Worm (Caenorhabditis elegans) whole organism, L3 larva: ENCODE measurements around the gene F10C2.4.
A peak's percentile ranks its signal among the peaks of the same experiment; 100 is the strongest.

Experiments
- R02D3.7 ChIP-seq: fragments of 150-350 bp; optimal IDR thresholded peaks from 2 replicates; lab custom pipeline; 2014; ENCODE audit warnings: missing biosample characterization, missing genetic modification characterization
- aly-2 ChIP-seq: fragments of 150-350 bp; optimal IDR thresholded peaks from 2 replicates; lab custom pipeline; 2014; ENCODE audit warnings: missing biosample characterization, missing genetic modification characterization
- ama-1 ChIP-seq: fragments of 150-350 bp; optimal IDR thresholded peaks from 2 replicates; lab custom pipeline; 2018
- ceh-28 ChIP-seq: fragments of 150-350 bp; optimal IDR thresholded peaks from 2 replicates; lab custom pipeline; 2014; ENCODE audit warnings: missing biosample characterization, missing genetic modification reagents, missing genetic modification characterization
- ceh-82 ChIP-seq: fragments of 150-350 bp; optimal IDR thresholded peaks from 2 replicates; lab custom pipeline; 2014; ENCODE audit warnings: missing biosample characterization, missing genetic modification characterization
- ceh-9 ChIP-seq: sonication (generic microtip); optimal IDR thresholded peaks from 2 replicates; lab custom pipeline; 2018; ENCODE audit warnings: missing biosample characterization, missing genetic modification characterization
- daf-12 ChIP-seq: fragments of 150-350 bp; optimal IDR thresholded peaks from 2 replicates; lab custom pipeline; 2014; ENCODE audit warnings: missing biosample characterization, missing genetic modification reagents, missing genetic modification characterization
- egl-5 ChIP-seq: fragments of 150-350 bp; optimal IDR thresholded peaks from 2 replicates; lab custom pipeline; 2017; ENCODE audit warnings: missing biosample characterization, missing genetic modification reagents, missing genetic modification characterization, inconsistent platforms
- elt-1 ChIP-seq: fragments of 150-350 bp; optimal IDR thresholded peaks from 2 replicates; lab custom pipeline; 2014; ENCODE audit warnings: missing biosample characterization, missing genetic modification characterization
- elt-2 ChIP-seq: sonication (generic microtip); optimal IDR thresholded peaks from 2 replicates; lab custom pipeline; 2016; ENCODE audit warnings: missing genetic modification reagents, mild to moderate bottlenecking, missing genetic modification characterization, missing compliant biosample characterization
- elt-3 ChIP-seq, 3 experiments: fragments of 150-350 bp in 1 of 3; sonication (generic microtip) in 2 of 3; optimal IDR thresholded peaks; 2 replicates in 2 of 3; 4 replicates in 1 of 3; lab custom pipeline; 2014 to 2017; ENCODE audit warnings: missing biosample characterization in 3 of 3, missing genetic modification characterization in 3 of 3
- eor-1 ChIP-seq, 2 experiments: fragments of 150-350 bp; optimal IDR thresholded peaks; 2 replicates each; lab custom pipeline; 2014 to 2018; ENCODE audit warnings: missing biosample characterization in 2 of 2, missing genetic modification characterization in 2 of 2
- fkh-10 ChIP-seq: sonication (generic microtip); optimal IDR thresholded peaks from 2 replicates; lab custom pipeline; 2017; ENCODE audit warnings: missing biosample characterization, missing genetic modification reagents, missing genetic modification characterization
- fkh-2 ChIP-seq: fragments of 150-350 bp; optimal IDR thresholded peaks from 2 replicates; lab custom pipeline; 2014; ENCODE audit warnings: missing biosample characterization, missing genetic modification reagents, missing genetic modification characterization
- fos-1 ChIP-seq: fragments of 150-350 bp; optimal IDR thresholded peaks from 2 replicates; lab custom pipeline; 2014; ENCODE audit warnings: missing biosample characterization, missing genetic modification characterization
- hmg-11 ChIP-seq: sonication (generic microtip); optimal IDR thresholded peaks from 2 replicates; lab custom pipeline; 2016; ENCODE audit warnings: missing genetic modification characterization, missing compliant biosample characterization
- jun-1 ChIP-seq: fragments of 150-350 bp; optimal IDR thresholded peaks from 2 replicates; lab custom pipeline; 2014; ENCODE audit warnings: missing biosample characterization, missing genetic modification reagents, missing genetic modification characterization
- lin-15B ChIP-seq: fragments of 150-350 bp; optimal IDR thresholded peaks from 2 replicates; lab custom pipeline; 2014; ENCODE audit warnings: missing biosample characterization, missing genetic modification characterization
- lin-39 ChIP-seq: fragments of 150-350 bp; optimal IDR thresholded peaks from 2 replicates; lab custom pipeline; 2018; ENCODE audit warnings: missing biosample characterization, missing genetic modification reagents, missing genetic modification characterization
- lsy-12 ChIP-seq: sonication (generic microtip); optimal IDR thresholded peaks from 2 replicates; lab custom pipeline; 2016; ENCODE audit warnings: mild to moderate bottlenecking, missing genetic modification characterization, missing compliant biosample characterization
- mml-1 ChIP-seq: fragments of 150-350 bp; sonication (generic microtip); optimal IDR thresholded peaks from 3 replicates; lab custom pipeline; 2014; ENCODE audit warnings: missing biosample characterization, missing genetic modification characterization
- nhr-11 ChIP-seq: fragments of 150-350 bp; optimal IDR thresholded peaks from 2 replicates; lab custom pipeline; 2014; ENCODE audit warnings: missing biosample characterization, missing genetic modification characterization
- nhr-12 ChIP-seq: fragments of 150-350 bp; optimal IDR thresholded peaks from 2 replicates; lab custom pipeline; 2014; ENCODE audit warnings: missing biosample characterization, missing genetic modification characterization
- nhr-237 ChIP-seq: fragments of 150-350 bp; optimal IDR thresholded peaks from 2 replicates; lab custom pipeline; 2014; ENCODE audit warnings: missing biosample characterization, missing genetic modification characterization
- nhr-67 ChIP-seq: fragments of 150-350 bp; optimal IDR thresholded peaks from 2 replicates; lab custom pipeline; 2014; ENCODE audit warnings: missing biosample characterization, missing genetic modification characterization
- nhr-76 ChIP-seq: fragments of 150-350 bp; sonication (generic microtip); optimal IDR thresholded peaks from 5 replicates; lab custom pipeline; 2014; ENCODE audit warnings: missing biosample characterization, missing genetic modification characterization
- nhr-77 ChIP-seq: fragments of 150-350 bp; optimal IDR thresholded peaks from 2 replicates; lab custom pipeline; 2014; ENCODE audit warnings: missing biosample characterization, missing genetic modification characterization
- pha-4 ChIP-seq: fragments of 150-350 bp; optimal IDR thresholded peaks from 2 replicates; lab custom pipeline; 2014; ENCODE audit warnings: missing biosample characterization, missing genetic modification reagents, missing genetic modification characterization
- pqm-1 ChIP-seq: fragments of 150-350 bp; optimal IDR thresholded peaks from 2 replicates; lab custom pipeline; 2017; ENCODE audit warnings: missing biosample characterization, missing genetic modification characterization, inconsistent platforms
- sea-2 ChIP-seq: fragments of 150-350 bp; sonication (generic microtip); optimal IDR thresholded peaks from 4 replicates; lab custom pipeline; 2014; ENCODE audit warnings: missing biosample characterization, missing genetic modification reagents, missing genetic modification characterization
- skn-1 ChIP-seq: fragments of 150-350 bp; optimal IDR thresholded peaks from 2 replicates; lab custom pipeline; 2014; ENCODE audit warnings: missing biosample characterization, missing genetic modification characterization
- tbx-2 ChIP-seq: sonication (generic microtip); optimal IDR thresholded peaks from 2 replicates; lab custom pipeline; 2016; ENCODE audit warnings: mild to moderate bottlenecking, missing genetic modification characterization, missing compliant biosample characterization
- unc-39 ChIP-seq: sonication (generic microtip); optimal IDR thresholded peaks from 4 replicates; lab custom pipeline; 2017; ENCODE audit warnings: missing biosample characterization, missing genetic modification characterization
- unc-62 ChIP-seq: fragments of 150-350 bp; sonication (generic microtip); optimal IDR thresholded peaks from 4 replicates; lab custom pipeline; 2014; ENCODE audit warnings: missing biosample characterization, missing genetic modification reagents, missing genetic modification characterization
- ztf-11 ChIP-seq: fragments of 150-350 bp; optimal IDR thresholded peaks from 2 replicates; lab custom pipeline; 2014; ENCODE audit warnings: missing biosample characterization, missing genetic modification characterization
- ztf-4 ChIP-seq: fragments of 150-350 bp; optimal IDR thresholded peaks from 2 replicates; lab custom pipeline; 2014; ENCODE audit warnings: missing biosample characterization, missing genetic modification characterization

F10C2.4 gene

ce11 chrV:12080274-12080673, 38.9 kb downstream of the F10C2.4 start, which contains the start of gene R07B7.9:
Gene R07B7.9, minus strand, starts transcription at chrV:12080374.
- TF ChIP-seq lin-15B (tag; lab: Kevin White, UChicago) = no peak
- TF ChIP-seq skn-1 (tag; lab: Kevin White, UChicago) = no peak
- no peak for TF ChIP-seq fkh-10 (GFP tag; lab: Kevin White, UChicago)
- no peak for TF ChIP-seq unc-62 (GFP tag; lab: Kevin White, UChicago)
- TF ChIP-seq nhr-76 (tag; lab: Kevin White, UChicago) = no peak
- TF ChIP-seq unc-39 = no peak
- TF ChIP-seq mml-1 (tag; lab: Kevin White, UChicago) = no peak
- TF ChIP-seq egl-5 = no peak
- no peak for TF ChIP-seq lsy-12 (tag; lab: Kevin White, UChicago)
- no peak for TF ChIP-seq nhr-77 (tag; lab: Kevin White, UChicago)
- no peak for TF ChIP-seq jun-1 (tag; lab: Kevin White, UChicago)
- TF ChIP-seq ceh-82 (tag; lab: Kevin White, UChicago) = no peak
- TF ChIP-seq aly-2 (tag; lab: Kevin White, UChicago) = no peak
- no peak for TF ChIP-seq nhr-11 (tag; lab: Kevin White, UChicago)
- no peak for TF ChIP-seq nhr-67 (tag; lab: Kevin White, UChicago)
- TF ChIP-seq, all 47 proteins: peak for 0

DNA sequence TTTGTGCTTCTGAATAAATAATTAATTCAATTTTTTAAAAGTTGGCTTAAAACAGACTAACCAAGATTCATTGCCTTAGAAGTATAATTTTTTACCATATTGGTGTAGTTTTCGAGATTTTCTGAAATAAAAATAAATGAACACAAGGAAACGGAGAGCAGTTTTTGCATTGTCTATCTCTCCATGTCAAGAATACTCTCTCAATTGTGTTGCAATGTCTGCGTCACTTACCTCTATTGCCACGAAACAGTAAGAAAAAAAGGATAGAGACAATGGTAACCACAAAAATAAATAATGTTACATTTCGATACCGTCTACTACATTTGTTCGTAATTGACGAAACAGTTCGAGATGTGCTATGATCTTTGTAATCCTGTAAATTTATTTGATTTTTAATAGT, 41.6 kb downstream of the F10C2.4 start, which contains the start of gene R07B7.10:
R07B7.10 (plus strand) TSS at position 285 of the 400 bp plus-strand sequence.
- no peak for TF ChIP-seq sea-2 (GFP tag; lab: Kevin White, UChicago)
- TF ChIP-seq pha-4 = peak; percentile 32
- TF ChIP-seq, all 47 proteins: peak for 1

- TF ChIP-seq elt-2 = peak; percentile 36
- no peak for TF ChIP-seq nhr-12 (tag; lab: Kevin White, UChicago)
- TF ChIP-seq ceh-28 = peak; percentile 69
- TF ChIP-seq fos-1 (tag; lab: Kevin White, UChicago) = no peak
Observed at ce11 chrV:12084216-12084615, 42.9 kb downstream of the F10C2.4 start, which contains the start of gene R07B7.8. Gene R07B7.8, minus strand, starts transcription at chrV:12084316.

DNA sequence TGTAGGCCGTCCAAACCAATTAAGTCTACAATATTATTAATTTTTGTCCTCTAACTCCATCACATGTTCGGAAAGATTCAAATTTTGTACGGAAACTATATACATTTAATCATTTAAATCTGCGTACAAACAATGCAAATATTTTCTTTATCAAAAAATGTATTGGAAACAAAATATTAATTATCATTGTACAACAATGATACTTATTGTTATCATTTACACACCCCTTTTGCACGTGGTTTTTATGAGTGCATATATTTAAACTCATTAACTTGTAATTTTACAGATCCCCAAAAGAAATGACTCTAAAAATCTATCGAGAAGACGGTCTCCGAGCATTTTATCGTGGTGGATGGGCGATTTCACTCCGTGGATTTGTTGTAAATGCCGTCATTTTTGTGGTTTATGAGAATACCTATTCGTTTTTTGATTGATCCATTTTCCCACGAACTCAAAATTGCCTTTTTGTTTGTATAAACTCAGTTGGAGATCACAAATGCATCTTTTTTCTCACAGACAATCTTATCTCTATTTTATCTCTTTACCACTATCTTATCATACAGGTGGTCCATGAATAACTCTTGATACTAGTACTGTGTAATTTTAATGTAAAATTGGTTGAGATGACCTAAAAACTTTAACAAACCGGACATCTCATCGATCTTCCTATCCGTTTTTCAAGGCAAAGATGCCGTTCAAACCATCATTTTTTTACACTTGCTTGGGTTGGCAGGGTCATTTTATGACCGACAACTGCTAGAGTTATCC, 44.7 kb downstream of the F10C2.4 start:
- TF ChIP-seq R02D3.7 (tag; lab: Kevin White, UChicago) (peak; percentile 25), pha-4 (peak; percentile 43), elt-3 (tag; optimal IDR thresholded peaks at IDR 0.05; lab: Kevin White, UChicago) (peak; percentile 54 to 91 (median 58)), ceh-28 (peak; percentile 11), elt-2 (peak; percentile 57), ztf-4 (no peak), elt-1 (tag; lab: Kevin White, UChicago) (no peak), pqm-1 (tag; lab: Kevin White, UChicago) (peak; percentile 48), sea-2 (GFP tag; lab: Kevin White, UChicago) (no peak), egl-5 (no peak)

- TF ChIP-seq elt-2 = no peak
- TF ChIP-seq ztf-11 (tag; lab: Kevin White, UChicago) = no peak
- TF ChIP-seq hmg-11 (tag; lab: Kevin White, UChicago) = no peak
- TF ChIP-seq ceh-28 = no peak
- TF ChIP-seq lsy-12 (tag; lab: Kevin White, UChicago) = no peak
- TF ChIP-seq ceh-9 (tag; lab: Kevin White, UChicago) = no peak
- TF ChIP-seq unc-62 (GFP tag; lab: Kevin White, UChicago) = no peak
- no peak for TF ChIP-seq nhr-12 (tag; lab: Kevin White, UChicago)
- TF ChIP-seq nhr-11 (tag; lab: Kevin White, UChicago) = no peak
- no peak for TF ChIP-seq nhr-76 (tag; lab: Kevin White, UChicago)
- TF ChIP-seq daf-12 = no peak
- no peak for TF ChIP-seq unc-39
- no peak for TF ChIP-seq fkh-2 (tag; lab: Kevin White, UChicago)
Observed at ce11 chrV:12086934-12087333, 45.6 kb downstream of the F10C2.4 start, which contains the start of gene gana-1. Gene gana-1, plus strand, starts transcription at chrV:12087234.

DNA sequence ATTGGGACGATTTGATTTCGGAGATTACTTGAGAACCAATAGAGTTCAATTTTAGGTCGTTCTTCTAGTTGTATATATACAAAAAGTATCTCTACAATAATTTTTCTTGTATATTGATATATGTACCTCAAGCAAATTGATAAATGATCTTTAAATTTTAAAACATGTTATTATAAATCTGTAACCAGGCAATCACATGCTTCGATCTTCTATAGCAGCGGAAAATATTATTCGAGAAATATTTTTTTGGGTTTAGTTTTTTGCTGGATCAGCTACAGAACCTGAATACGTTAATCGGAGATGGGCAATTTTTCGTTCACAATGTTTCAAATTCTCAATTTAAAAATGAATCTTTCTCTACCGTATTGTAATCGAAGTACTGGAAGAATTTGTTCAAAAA, 47.4 kb downstream of the F10C2.4 start, which contains the start of gene R07B7.12:
R07B7.12 (plus strand) TSS at position 301 of the 400 bp plus-strand sequence.
- TF ChIP-seq skn-1 (tag; lab: Kevin White, UChicago) (no peak), egl-5 (no peak), unc-39 (no peak), ama-1 (lab: Kevin White, UChicago) (no peak), ceh-82 (tag; lab: Kevin White, UChicago) (no peak), ceh-9 (tag; lab: Kevin White, UChicago) (no peak), lsy-12 (tag; lab: Kevin White, UChicago) (no peak), nhr-237 (tag; lab: Kevin White, UChicago) (no peak), lin-39 (tag; lab: Kevin White, UChicago) (no peak), ztf-11 (tag; lab: Kevin White, UChicago) (no peak), jun-1 (tag; lab: Kevin White, UChicago) (no peak), nhr-12 (tag; lab: Kevin White, UChicago) (no peak), mml-1 (tag; lab: Kevin White, UChicago) (no peak), eor-1 (tag; optimal IDR thresholded peaks at IDR 0.05; lab: Kevin White, UChicago) (no peak), tbx-2 (no peak), elt-1 (tag; lab: Kevin White, UChicago) (no peak)
